Fruit fly (Drosophila melanogaster): ENCODE measurements around the gene CG5347.

CG5347 gene

dm6 chrX:14776474-14776873 lies at the start of gene CG5347:
Gene CG5347 (plus strand): TSS chrX:14776774.
- TF ChIP-seq pan (optimal IDR thresholded peaks at IDR 0.05) (no peak), psq (optimal IDR thresholded peaks at IDR 0.05) (no peak), EcR (GFP tag; optimal IDR thresholded peaks at IDR 0.05) (no peak), usp (GFP tag; optimal IDR thresholded peaks at IDR 0.05) (no peak), Dll (optimal IDR thresholded peaks at IDR 0.05) (no peak), CG8478 (optimal IDR thresholded peaks at IDR 0.05) (no peak)

- TF ChIP-seq EcR (GFP tag; optimal IDR thresholded peaks at IDR 0.05) = no peak
- no peak for TF ChIP-seq pan (optimal IDR thresholded peaks at IDR 0.05)
- TF ChIP-seq CG8478 (optimal IDR thresholded peaks at IDR 0.05) = no peak
- TF ChIP-seq psq (optimal IDR thresholded peaks at IDR 0.05) = no peak
- no peak for TF ChIP-seq usp (GFP tag; optimal IDR thresholded peaks at IDR 0.05)
- no peak for TF ChIP-seq Dll (optimal IDR thresholded peaks at IDR 0.05)
These were observed 49.0 kb upstream of the CG5347 start for dm6 chrX:14727580-14727979.

- TF ChIP-seq psq (optimal IDR thresholded peaks at IDR 0.05) (no peak), pan (optimal IDR thresholded peaks at IDR 0.05) (no peak)
These were observed 38.2 kb upstream of the CG5347 start for dm6 chrX:14738420-14738819.

dm6 chrX:14743819-14744218 lies 32.8 kb upstream of the CG5347 start:
- TF ChIP-seq EcR (GFP tag; optimal IDR thresholded peaks at IDR 0.05) (no peak), pan (optimal IDR thresholded peaks at IDR 0.05) (no peak), usp (GFP tag; optimal IDR thresholded peaks at IDR 0.05) (no peak), psq (optimal IDR thresholded peaks at IDR 0.05) (no peak), Dll (optimal IDR thresholded peaks at IDR 0.05) (no peak), CG8478 (optimal IDR thresholded peaks at IDR 0.05) (no peak)

- TF ChIP-seq EcR (GFP tag; optimal IDR thresholded peaks at IDR 0.05) (no peak), pan (optimal IDR thresholded peaks at IDR 0.05) (no peak), usp (GFP tag; optimal IDR thresholded peaks at IDR 0.05) (no peak), Dll (optimal IDR thresholded peaks at IDR 0.05) (no peak), CG8478 (optimal IDR thresholded peaks at IDR 0.05) (no peak), psq (optimal IDR thresholded peaks at IDR 0.05) (no peak)
These were observed 27.3 kb upstream of the CG5347 start, which contains the start of gene NetB for dm6 chrX:14749086-14749874. Gene NetB (minus strand): TSS chrX:14749376.

- TF ChIP-seq usp (GFP tag; optimal IDR thresholded peaks at IDR 0.05) (no peak), EcR (GFP tag; optimal IDR thresholded peaks at IDR 0.05) (no peak), pan (optimal IDR thresholded peaks at IDR 0.05) (no peak), psq (optimal IDR thresholded peaks at IDR 0.05) (no peak), CG8478 (optimal IDR thresholded peaks at IDR 0.05) (no peak), Dll (optimal IDR thresholded peaks at IDR 0.05) (no peak)
These were observed 26.1 kb upstream of the CG5347 start for dm6 chrX:14750448-14750847.

dm6 chrX:14751162-14751561 lies 25.4 kb upstream of the CG5347 start:
- TF ChIP-seq EcR (GFP tag; optimal IDR thresholded peaks at IDR 0.05) = no peak
- TF ChIP-seq CG8478 (optimal IDR thresholded peaks at IDR 0.05) = no peak
- no peak for TF ChIP-seq psq (optimal IDR thresholded peaks at IDR 0.05)
- TF ChIP-seq Dll (optimal IDR thresholded peaks at IDR 0.05) = no peak
- TF ChIP-seq pan (optimal IDR thresholded peaks at IDR 0.05) = no peak
- TF ChIP-seq usp (GFP tag; optimal IDR thresholded peaks at IDR 0.05) = no peak

dm6 chrX:14765024-14765423 lies 11.6 kb upstream of the CG5347 start:
- TF ChIP-seq psq (optimal IDR thresholded peaks at IDR 0.05) (no peak), usp (GFP tag; optimal IDR thresholded peaks at IDR 0.05) (no peak), Dll (optimal IDR thresholded peaks at IDR 0.05) (no peak), EcR (GFP tag; optimal IDR thresholded peaks at IDR 0.05) (no peak), pan (optimal IDR thresholded peaks at IDR 0.05) (no peak), CG8478 (optimal IDR thresholded peaks at IDR 0.05) (no peak)

- TF ChIP-seq pan (optimal IDR thresholded peaks at IDR 0.05) (no peak), usp (GFP tag; optimal IDR thresholded peaks at IDR 0.05) (no peak), psq (optimal IDR thresholded peaks at IDR 0.05) (no peak), CG8478 (optimal IDR thresholded peaks at IDR 0.05) (no peak), Dll (optimal IDR thresholded peaks at IDR 0.05) (no peak), EcR (GFP tag; optimal IDR thresholded peaks at IDR 0.05) (no peak)
These were observed 10.8 kb upstream of the CG5347 start, which contains the start of gene CG15890 for dm6 chrX:14765737-14766253. Gene CG15890 (minus strand): TSS chrX:14765787.

dm6 chrX:14775008-14775407 lies 1.6 kb upstream of the CG5347 start, which contains the start of gene CG5334:
Gene CG5334 (plus strand): TSS chrX:14775308.
- TF ChIP-seq psq (optimal IDR thresholded peaks at IDR 0.05) = no peak
- no peak for TF ChIP-seq Dll (optimal IDR thresholded peaks at IDR 0.05)
- TF ChIP-seq CG8478 (optimal IDR thresholded peaks at IDR 0.05) = no peak
- no peak for TF ChIP-seq usp (GFP tag; optimal IDR thresholded peaks at IDR 0.05)
- no peak for TF ChIP-seq pan (optimal IDR thresholded peaks at IDR 0.05)

dm6 chrX:14784002-14784568 lies 7.5 kb downstream of the CG5347 start, which contains the start of gene Ag5r2:
Gene Ag5r2 (minus strand): TSS chrX:14784052.
- no peak for TF ChIP-seq EcR (GFP tag; optimal IDR thresholded peaks at IDR 0.05)
- TF ChIP-seq usp (GFP tag; optimal IDR thresholded peaks at IDR 0.05) = no peak
- TF ChIP-seq psq (optimal IDR thresholded peaks at IDR 0.05) = no peak
- TF ChIP-seq CG8478 (optimal IDR thresholded peaks at IDR 0.05) = no peak

- no peak for TF ChIP-seq EcR (GFP tag; optimal IDR thresholded peaks at IDR 0.05)
- no peak for TF ChIP-seq Dll (optimal IDR thresholded peaks at IDR 0.05)
- no peak for TF ChIP-seq usp (GFP tag; optimal IDR thresholded peaks at IDR 0.05)
- no peak for TF ChIP-seq psq (optimal IDR thresholded peaks at IDR 0.05)
- TF ChIP-seq CG8478 (optimal IDR thresholded peaks at IDR 0.05) = no peak
- no peak for TF ChIP-seq pan (optimal IDR thresholded peaks at IDR 0.05)
These were observed 9.9 kb downstream of the CG5347 start, which contains the start of gene Ag5r for dm6 chrX:14786451-14786850. Gene Ag5r (minus strand): TSS chrX:14786551.
